Worm (Caenorhabditis elegans): ENCODE measurements around the gene gly-8.

DNA sequence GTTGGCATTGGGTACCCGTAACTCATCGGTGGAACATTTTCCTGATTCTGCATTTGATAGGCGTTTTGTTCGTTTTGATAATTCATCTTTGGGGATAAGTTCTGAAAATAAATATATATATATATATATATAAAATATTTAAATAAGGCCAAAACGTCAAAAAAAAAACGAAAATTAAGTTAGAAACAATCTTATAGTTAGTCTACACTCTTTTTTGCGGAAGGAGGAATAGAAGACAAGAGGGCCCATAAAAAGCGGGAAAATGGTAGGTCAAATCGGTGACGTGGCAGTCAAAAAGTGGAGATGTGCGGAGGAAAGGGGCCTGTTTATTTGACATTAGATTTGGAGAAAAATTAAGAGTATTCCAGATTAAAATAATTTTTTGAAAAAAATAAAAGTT is 11.7 kb downstream of the gly-8 start, which contains the start of gene tbx-33:
- TF ChIP-seq pqm-1 (tag; optimal IDR thresholded peaks at IDR 0.05) (no peak), dve-1 (tag; optimal IDR thresholded peaks at IDR 0.05) (no peak), ceh-14 (tag; optimal IDR thresholded peaks at IDR 0.05) (no peak), pat-9 (tag; optimal IDR thresholded peaks at IDR 0.05) (no peak), ceh-24 (tag; optimal IDR thresholded peaks at IDR 0.05) (no peak), pros-1 (tag; optimal IDR thresholded peaks at IDR 0.05) (no peak), hlh-30 (tag; optimal IDR thresholded peaks at IDR 0.05; ENCODE audit: insufficient read depth) (no peak), ceh-31 (tag; optimal IDR thresholded peaks at IDR 0.05) (no peak), ets-4 (tag; optimal IDR thresholded peaks at IDR 0.05) (no peak), fkh-10 (GFP tag; optimal IDR thresholded peaks at IDR 0.05) (no peak), ama-1 (optimal IDR thresholded peaks at IDR 0.05) (no peak), elt-4 (tag; optimal IDR thresholded peaks at IDR 0.05) (no peak), tbx-2 (tag; optimal IDR thresholded peaks at IDR 0.05) (no peak)

All from whole organism, late embryonic.